Fruit fly (Drosophila melanogaster): ENCODE results near the gene CheB38a.

The CheB38a gene

dm6 chr2L:20783044-20783443, 35.3 kb downstream of the CheB38a start (continued):
- TF ChIP-seq Deaf1 (tag; optimal IDR thresholded peaks at IDR 0.05) (peak; percentile 87), CG10321 (GFP tag; IDR thresholded peaks at IDR 0.05) (peak; percentile 97), sug (tag; optimal IDR thresholded peaks at IDR 0.05) (peak; percentile 7), Fer2 (tag; optimal IDR thresholded peaks at IDR 0.05) (no peak), gcm (GFP tag; optimal IDR thresholded peaks at IDR 0.05) (peak; percentile 35), Nf-YC (tag; optimal IDR thresholded peaks at IDR 0.05) (peak; percentile 97), CG10959 (GFP tag; IDR thresholded peaks at IDR 0.05) (peak; percentile 68), CG18476 (GFP tag; optimal IDR thresholded peaks at IDR 0.05) (no peak), CG13894 (tag; optimal IDR thresholded peaks at IDR 0.05) (no peak), lov (optimal IDR thresholded peaks at IDR 0.05) (no peak), lov (GFP tag; IDR thresholded peaks at IDR 0.05) (no peak), bbx (GFP tag; IDR thresholded peaks at IDR 0.05; ENCODE audit: partially characterized antibody) (no peak), dysf (GFP tag; IDR thresholded peaks at IDR 0.05) (no peak), B-H2 (GFP tag; optimal IDR thresholded peaks at IDR 0.05) (no peak), CG9609 (GFP tag; optimal IDR thresholded peaks at IDR 0.05) (no peak), zen (tag; optimal IDR thresholded peaks at IDR 0.05) (peak; percentile 40), psq (GFP tag; optimal IDR thresholded peaks at IDR 0.05) (peak; percentile 93), CG3726 (GFP tag; IDR thresholded peaks at IDR 0.05) (no peak), gem (tag; optimal IDR thresholded peaks at IDR 0.05) (no peak), Chrac-16 (GFP tag; optimal IDR thresholded peaks at IDR 0.05) (no peak), HHEX (GFP tag; optimal IDR thresholded peaks at IDR 0.05) (no peak), ken (GFP tag; IDR thresholded peaks at IDR 0.05) (no peak), CG12155 (GFP tag; optimal IDR thresholded peaks at IDR 0.05) (peak; percentile 2), ara (GFP tag; IDR thresholded peaks at IDR 0.05) (0 out of 2 replicates have a peak, but pooled peaks have one; percentile 27), Abd-B (GFP tag; optimal IDR thresholded peaks at IDR 0.05) (no peak), HLH3B (GFP tag; IDR thresholded peaks at IDR 0.05) (no peak), Doc3 (GFP tag; IDR thresholded peaks at IDR 0.05; ENCODE audit: partially characterized antibody) (no peak), pum (GFP tag; optimal IDR thresholded peaks at IDR 0.05) (no peak), CG11456 (GFP tag; IDR thresholded peaks at IDR 0.05) (no peak), exex (tag; optimal IDR thresholded peaks at IDR 0.05) (peak; percentile 59), oc (tag; optimal IDR thresholded peaks at IDR 0.05) (peak; percentile 32), Hmx (GFP tag; optimal IDR thresholded peaks at IDR 0.05) (no peak), Bteb2 (GFP tag; optimal IDR thresholded peaks at IDR 0.05) (no peak), sob (GFP tag; IDR thresholded peaks at IDR 0.05) (peak; percentile 7; the same call in 1 of the 2 replicates), CG4617 (GFP tag; optimal IDR thresholded peaks at IDR 0.05; ENCODE audit: borderline replicate concordance) (no peak), cad (GFP tag; optimal IDR thresholded peaks at IDR 0.05) (peak; percentile 33), H2.0 (GFP tag; IDR thresholded peaks at IDR 0.05) (no peak), CG4360 (GFP tag; IDR thresholded peaks at IDR 0.05) (peak; percentile 98), Pdp1 (GFP tag; optimal IDR thresholded peaks at IDR 0.05) (peak in 1 of 2 experiments; percentile 1), sens (GFP tag) (peak; percentile 40), klu (GFP tag; IDR thresholded peaks at IDR 0.05) (no peak), z (GFP tag; IDR thresholded peaks at IDR 0.05) (peak; percentile 68; the same call in 1 of the 3 replicates), CG4730 (GFP tag; IDR thresholded peaks at IDR 0.05) (no peak), Atf6 (GFP tag; IDR thresholded peaks at IDR 0.05) (0 out of 2 replicates have a peak, but pooled peaks have one; percentile 19), Mrtf (GFP tag; IDR thresholded peaks at IDR 0.05) (no peak), otp (GFP tag; IDR thresholded peaks at IDR 0.05) (no peak)

Measured in whole organism, embryonic.